Worm (Caenorhabditis elegans) whole organism, L4/young adult: ENCODE data around the gene gcn-2.
"Not testable (repeated sequence)": the region's sequence is repeated elsewhere in the genome, so short reads cannot be mapped to it uniquely, and the experiment has no call there.

Experiments used
- W03F9.2 ChIP-seq: fragments of 150-350 bp; optimal IDR thresholded peaks from 2 replicates; lab custom pipeline; 2014; ENCODE audit warnings: missing biosample characterization, missing genetic modification characterization
- dao-5 ChIP-seq: sonication (generic microtip); optimal IDR thresholded peaks from 2 replicates; lab custom pipeline; 2016; ENCODE audit warnings: missing genotype, missing genetic modification characterization, moderate library complexity, missing compliant biosample characterization
- him-1 ChIP-seq: sonication (generic microtip); optimal IDR thresholded peaks from 2 replicates; lab custom pipeline; 2016; ENCODE audit warnings: missing genotype, missing genetic modification reagents, missing genetic modification characterization, missing compliant biosample characterization

gcn-2 gene

DNA sequence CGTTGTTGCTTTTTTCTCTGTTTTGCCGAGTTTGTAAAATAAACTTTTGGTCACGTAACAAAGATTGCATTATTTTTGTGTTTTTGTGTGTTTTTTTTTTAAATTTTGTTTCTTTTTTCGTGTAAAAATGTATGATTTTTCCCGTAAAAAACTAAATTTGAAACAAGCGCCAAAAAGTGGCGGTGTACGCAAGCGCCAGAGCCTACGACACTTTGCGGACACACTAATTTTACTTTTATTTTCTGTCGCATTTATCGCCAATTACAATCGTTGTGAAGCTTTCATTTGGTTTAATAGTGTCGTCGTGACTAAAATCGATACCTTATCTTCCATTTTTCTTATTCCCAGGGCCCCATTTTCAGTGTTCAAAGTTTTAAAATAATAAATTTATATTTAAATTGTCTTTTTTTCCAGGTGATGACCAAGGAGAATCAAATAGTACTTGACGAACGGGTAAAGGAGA is at the start of gene gcn-2, which contains the start of gene Y81G3A.1:
Gene gcn-2, plus strand, starts transcription at position 413 of the 463 bp plus-strand sequence.
Gene Y81G3A.1, minus strand, starts transcription at position 175 of the 463 bp plus-strand sequence.
- no peak for TF ChIP-seq W03F9.2
- no peak for TF ChIP-seq dao-5 (tag; lab: Kevin White, UChicago)
- TF ChIP-seq him-1 (tag; lab: Kevin White, UChicago) = no peak

DNA sequence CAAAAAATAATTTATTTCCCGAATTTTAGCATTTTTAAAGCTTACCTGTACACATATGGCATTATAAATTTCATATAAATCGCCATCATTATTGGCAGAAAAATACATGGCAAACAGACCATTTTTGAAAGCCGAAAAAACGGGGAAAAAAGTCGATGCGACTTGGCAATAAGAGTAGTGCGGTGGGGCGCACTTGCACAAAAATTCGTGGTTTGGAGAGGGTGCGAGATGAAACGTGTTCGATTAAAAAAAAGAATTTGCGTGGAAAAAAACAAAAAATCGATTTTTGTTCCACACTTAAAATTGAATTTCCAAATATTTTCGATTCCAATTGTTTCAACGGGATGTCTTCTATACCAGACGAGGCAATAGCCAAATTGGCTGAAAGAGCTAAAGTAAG is 47.2 kb upstream of the gcn-2 start, which contains the start of gene F18A11.3:
Gene F18A11.3, minus strand, starts transcription at position 125 of the 400 bp plus-strand sequence.
- no peak for TF ChIP-seq W03F9.2
- no peak for TF ChIP-seq dao-5 (tag; lab: Kevin White, UChicago)
- no peak for TF ChIP-seq him-1 (tag; lab: Kevin White, UChicago)

DNA sequence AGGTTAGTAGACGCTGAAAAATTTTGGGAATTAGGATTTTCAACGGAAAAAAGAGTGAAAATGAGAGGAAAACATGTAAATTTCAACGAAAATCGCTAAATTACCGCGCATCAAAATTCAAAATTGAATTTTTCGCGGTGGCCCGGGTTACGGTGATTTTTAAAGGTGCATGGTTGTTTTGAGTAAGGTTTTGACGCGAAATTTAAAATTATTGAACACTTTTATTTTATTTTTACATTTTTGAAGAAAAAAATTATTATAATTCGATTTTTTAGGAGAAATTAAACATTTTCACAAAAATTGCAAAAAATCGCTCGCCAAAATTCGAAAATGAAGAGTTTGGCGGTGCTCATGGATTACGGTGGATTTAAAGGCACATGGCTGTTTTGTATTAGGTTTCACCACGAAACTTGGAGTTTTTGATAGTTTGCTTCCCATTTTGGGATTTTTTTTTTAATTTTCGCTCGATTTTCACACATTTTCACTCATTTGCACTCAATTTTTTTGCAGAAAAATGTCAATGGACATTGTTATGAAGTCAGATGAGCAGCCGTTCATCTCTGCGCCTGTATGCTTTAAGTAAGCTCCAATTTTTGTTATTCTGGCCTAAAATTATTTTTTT is 40.4 kb upstream of the gcn-2 start, which contains the start of gene puf-6:
Gene puf-6, minus strand, starts transcription at position 13 of the 622 bp plus-strand sequence.
- not testable (repeated sequence) for TF ChIP-seq W03F9.2; him-1 (tag; lab: Kevin White, UChicago); dao-5 (tag; lab: Kevin White, UChicago)

DNA sequence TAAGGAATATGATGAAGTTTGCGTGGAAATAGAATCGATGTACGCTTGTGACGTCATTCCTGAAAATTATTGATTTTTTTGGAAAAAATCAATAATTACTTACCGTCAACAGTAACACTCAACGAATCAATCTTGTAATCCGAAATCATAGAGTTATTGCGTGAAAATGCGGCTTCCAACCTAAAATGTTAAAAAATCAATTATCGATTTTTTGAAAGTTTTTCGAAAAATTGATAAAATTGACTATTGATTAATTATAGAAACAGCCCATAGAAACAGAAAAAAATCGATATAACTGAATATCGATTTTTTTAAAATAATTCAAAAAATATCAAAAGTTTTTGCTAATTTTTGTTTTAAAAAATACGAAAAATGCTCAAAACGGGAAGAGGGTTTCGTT is 36.9 kb upstream of the gcn-2 start, which contains the start of gene F42G4.7:
Gene F42G4.7, minus strand, starts transcription at position 185 of the 400 bp plus-strand sequence.
- TF ChIP-seq W03F9.2; dao-5 (tag; lab: Kevin White, UChicago); him-1 (tag; lab: Kevin White, UChicago): not testable (repeated sequence)

DNA sequence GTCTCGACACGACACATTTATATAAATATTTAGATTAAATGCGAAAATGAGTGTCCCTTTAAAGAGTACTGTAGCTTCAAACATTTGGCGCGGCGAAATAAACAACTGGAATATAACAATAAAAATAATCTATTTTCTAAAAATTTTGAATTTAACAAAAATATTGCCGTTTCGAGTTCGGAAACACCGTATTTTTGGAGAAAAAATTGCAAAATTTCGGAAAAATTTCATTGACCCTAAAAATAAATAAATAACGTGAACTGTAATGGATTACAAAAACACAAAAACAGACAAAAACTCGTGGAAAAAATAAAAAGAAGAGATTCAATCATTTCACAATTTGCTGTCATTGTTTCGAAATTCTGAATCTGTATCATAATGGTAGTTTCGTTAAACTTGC is 36.4 kb upstream of the gcn-2 start, which contains the start of gene F42G4.2:
Gene F42G4.2, plus strand, starts transcription at position 301 of the 400 bp plus-strand sequence.
- TF ChIP-seq dao-5 (tag; lab: Kevin White, UChicago); him-1 (tag; lab: Kevin White, UChicago); W03F9.2: not testable (repeated sequence)

DNA sequence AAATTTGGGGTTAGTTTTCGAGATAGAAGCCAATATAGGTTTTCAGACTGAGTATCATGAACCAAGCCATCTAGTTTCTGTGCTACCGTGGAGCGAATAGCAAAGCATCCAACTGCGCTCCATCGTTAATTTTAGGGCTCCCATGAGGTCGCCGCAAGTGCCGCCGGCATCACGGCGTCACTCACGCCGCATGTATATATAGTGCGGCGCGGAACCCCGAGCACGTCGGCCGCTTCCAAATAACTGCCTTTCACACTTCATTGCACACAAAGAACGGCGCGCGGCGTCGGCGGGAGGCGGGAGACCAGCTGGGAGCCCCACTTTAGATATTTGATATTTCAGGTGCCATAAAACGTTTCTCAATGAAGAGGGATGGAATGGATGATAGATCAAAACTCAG is 33.9 kb upstream of the gcn-2 start:
- no peak for TF ChIP-seq W03F9.2
- TF ChIP-seq him-1 (tag; lab: Kevin White, UChicago) = no peak
- no peak for TF ChIP-seq dao-5 (tag; lab: Kevin White, UChicago)

DNA sequence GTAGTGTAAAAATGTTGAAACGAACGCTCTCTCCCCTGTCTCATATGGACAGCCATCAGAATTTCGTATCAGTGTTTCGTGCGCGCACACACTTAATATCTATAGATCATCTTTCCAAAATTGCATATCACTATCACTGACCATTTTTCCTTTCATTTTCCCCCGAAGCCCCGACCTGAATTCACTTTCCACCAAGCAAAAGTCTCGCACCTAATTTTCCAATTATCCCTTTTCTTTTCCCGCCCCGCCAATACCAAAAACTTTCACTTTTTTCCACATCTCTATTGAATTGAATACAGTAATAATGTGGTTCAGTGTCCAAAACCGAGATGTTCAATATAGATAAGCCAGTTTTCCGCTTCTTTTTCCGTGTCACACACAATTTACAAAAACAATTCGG is 30.5 kb upstream of the gcn-2 start:
- TF ChIP-seq dao-5 (tag; lab: Kevin White, UChicago) (no peak), him-1 (tag; lab: Kevin White, UChicago) (no peak), W03F9.2 (no peak)

DNA sequence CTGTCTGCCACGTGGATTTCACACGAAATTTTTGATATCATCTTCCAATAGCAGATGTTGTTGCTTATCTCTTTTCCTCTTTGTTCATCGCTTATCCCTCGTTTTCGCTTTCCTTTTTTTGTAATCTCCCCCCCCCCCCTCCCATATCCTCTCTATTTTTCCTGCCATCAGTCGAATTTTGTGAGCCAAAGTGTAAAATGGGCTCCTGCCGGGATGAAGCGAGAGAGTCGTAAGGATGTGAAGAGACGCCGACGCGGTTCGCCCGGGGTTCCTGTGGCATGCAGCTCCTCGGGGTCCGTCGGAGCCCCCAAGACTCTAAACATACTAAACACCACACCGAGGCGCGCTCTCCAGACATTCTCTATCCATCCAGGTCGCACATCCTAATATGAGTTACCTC is 27.4 kb upstream of the gcn-2 start, which contains the start of gene zyx-1:
Gene zyx-1, plus strand, starts transcription at position 331 of the 400 bp plus-strand sequence.
- TF ChIP-seq him-1 (tag; lab: Kevin White, UChicago) (no peak), dao-5 (tag; lab: Kevin White, UChicago) (no peak), W03F9.2 (no peak)

DNA sequence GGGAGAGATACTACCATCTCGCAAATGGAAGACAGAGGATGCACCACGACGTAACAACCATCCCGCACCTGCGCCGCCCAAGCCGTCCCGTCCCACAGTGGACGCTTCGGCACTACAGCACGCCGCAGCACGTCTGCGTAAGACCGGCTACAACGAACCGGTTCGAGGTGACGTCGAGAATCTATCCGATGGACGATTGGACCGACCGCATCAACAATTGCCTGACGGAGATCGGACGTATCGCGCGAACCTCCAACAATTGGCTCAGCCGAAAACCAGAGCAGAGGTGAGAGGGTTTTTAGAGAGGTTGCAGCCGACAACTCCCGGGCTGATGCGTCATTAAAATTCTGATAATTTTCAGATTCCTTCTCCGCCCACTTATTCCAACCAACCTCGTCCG is 24.8 kb upstream of the gcn-2 start:
- no peak for TF ChIP-seq dao-5 (tag; lab: Kevin White, UChicago)
- no peak for TF ChIP-seq W03F9.2
- no peak for TF ChIP-seq him-1 (tag; lab: Kevin White, UChicago)

DNA sequence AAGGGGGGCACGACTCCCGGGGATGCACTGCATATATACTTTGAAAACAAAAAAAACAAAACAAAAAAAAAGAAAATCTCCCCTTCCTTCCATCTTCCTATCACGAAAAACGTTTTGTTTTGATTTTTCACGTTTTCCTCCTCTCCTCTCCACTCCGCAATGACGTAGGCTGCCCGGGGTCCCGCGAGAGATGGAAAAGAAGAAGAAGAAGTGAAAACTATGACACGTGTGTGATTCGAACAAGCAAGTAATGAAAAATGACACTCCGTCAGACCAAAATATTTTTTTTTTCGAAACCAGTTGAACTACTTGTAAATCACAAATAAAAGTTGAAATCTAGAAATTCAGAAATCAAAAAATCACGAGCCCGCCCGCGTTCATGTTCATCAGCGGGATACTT is 18.7 kb upstream of the gcn-2 start:
- TF ChIP-seq him-1 (tag; lab: Kevin White, UChicago) (no peak), W03F9.2 (no peak), dao-5 (tag; lab: Kevin White, UChicago) (no peak)

DNA sequence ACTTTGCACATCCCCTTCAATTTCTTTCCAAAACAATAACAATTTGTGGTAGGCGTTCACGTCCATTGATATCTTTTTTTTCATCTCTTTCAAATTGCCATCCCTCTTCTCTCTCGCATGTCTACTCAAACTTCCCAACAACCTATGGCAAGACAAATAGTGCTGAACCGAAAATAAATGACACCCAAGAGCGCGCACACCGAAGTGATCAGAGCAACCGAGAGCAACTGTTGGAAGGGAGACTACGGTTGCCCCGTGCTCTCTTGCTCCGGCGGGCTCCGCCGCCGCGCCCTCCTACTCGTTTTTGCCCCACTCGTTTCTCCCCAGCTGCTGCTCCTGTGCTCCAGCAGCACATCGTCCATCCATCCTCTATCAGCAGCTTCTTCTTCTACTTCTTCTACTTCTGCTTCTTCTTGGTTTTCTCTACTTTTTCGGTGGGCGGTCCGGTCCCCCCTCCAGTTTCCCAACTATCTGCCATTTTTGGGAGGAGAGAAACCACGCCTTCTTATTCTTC is 17.1 kb upstream of the gcn-2 start:
- TF ChIP-seq dao-5 (tag; lab: Kevin White, UChicago) (no peak), him-1 (tag; lab: Kevin White, UChicago) (no peak), W03F9.2 (no peak)

DNA sequence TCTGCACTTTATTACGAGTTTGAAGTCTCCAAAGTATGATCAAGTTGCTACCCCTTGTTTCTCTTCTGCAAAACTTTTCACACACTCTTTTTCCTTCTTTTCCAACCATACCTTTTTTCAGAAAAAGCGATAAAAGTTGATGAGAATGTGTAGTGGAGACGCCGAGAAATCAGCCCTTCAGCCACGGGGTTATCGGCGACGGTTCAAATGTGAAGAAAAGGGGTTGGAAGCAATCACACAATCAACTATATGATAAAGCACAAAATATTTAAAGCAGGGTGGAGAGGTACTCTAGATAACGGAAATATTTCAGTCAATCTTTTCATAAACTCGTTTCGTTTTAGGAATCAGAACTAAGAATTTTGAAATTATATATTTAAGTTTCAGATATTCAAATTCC is 10.9 kb upstream of the gcn-2 start, which contains the start of gene F42G4.5:
Gene F42G4.5, plus strand, starts transcription at position 379 of the 400 bp plus-strand sequence.
- TF ChIP-seq him-1 (tag; lab: Kevin White, UChicago) = no peak
- no peak for TF ChIP-seq W03F9.2
- TF ChIP-seq dao-5 (tag; lab: Kevin White, UChicago) = no peak

DNA sequence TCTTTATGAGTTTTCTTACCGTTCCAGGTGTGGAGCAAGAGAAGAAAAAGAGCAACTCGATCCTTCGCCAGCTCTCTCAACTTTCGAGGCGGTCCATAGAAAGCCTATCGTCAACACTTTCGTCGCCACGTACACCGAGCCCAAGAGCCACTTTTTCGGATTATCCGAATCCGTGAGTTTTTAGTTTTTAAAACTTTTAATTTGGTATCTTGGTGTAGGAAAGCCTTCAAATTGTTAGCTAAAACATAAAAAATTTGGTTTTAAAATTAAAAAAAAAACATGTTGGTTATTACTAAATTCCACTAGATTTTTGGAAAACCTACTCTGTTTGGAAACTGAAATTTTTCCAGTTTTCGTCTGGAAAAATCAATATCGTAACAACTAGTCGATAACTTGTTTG is 10.2 kb upstream of the gcn-2 start:
- TF ChIP-seq W03F9.2 (no peak), him-1 (tag; lab: Kevin White, UChicago) (no peak), dao-5 (tag; lab: Kevin White, UChicago) (no peak)
